Fruit fly (Drosophila melanogaster) whole organism, embryonic: ENCODE results near the gene betaGlu.

Source experiments
- CG10147 ChIP-seq: fragments of 200-800 bp; sonication (Bioruptor generic); optimal IDR thresholded peaks from 2 replicates; lab custom pipeline; 2019; ENCODE audit warnings: missing biosample characterization, mild to moderate bottlenecking, missing genetic modification characterization, moderate library complexity
- CG10267 ChIP-seq: fragments of 200-800 bp; sonication (Bioruptor generic); optimal IDR thresholded peaks from 2 replicates; lab custom pipeline; 2018; ENCODE audit warnings: missing biosample characterization, mild to moderate bottlenecking, missing genetic modification characterization, moderate library complexity
- CG10431 ChIP-seq: fragments of 200-800 bp; sonication (Bioruptor generic); optimal IDR thresholded peaks from 3 replicates; lab custom pipeline; 2018; ENCODE audit warnings: missing biosample characterization, mild to moderate bottlenecking, missing genetic modification characterization
- CG10462 ChIP-seq: fragments of 200-800 bp; sonication (Bioruptor generic); optimal IDR thresholded peaks from 2 replicates; lab custom pipeline; 2016; ENCODE audit warnings: missing biosample characterization, missing genetic modification characterization
- CG10543 ChIP-seq: fragments of 200-800 bp; sonication (Bioruptor generic); optimal IDR thresholded peaks from 3 replicates; lab custom pipeline; 2017; ENCODE audit warnings: missing biosample characterization, mild to moderate bottlenecking, missing genetic modification characterization, moderate library complexity
- CG13296 ChIP-seq: fragments of 200-800 bp; sonication (Bioruptor generic); optimal IDR thresholded peaks from 3 replicates; lab custom pipeline; 2018; ENCODE audit warnings: missing biosample characterization, mild to moderate bottlenecking, missing genetic modification characterization
- CG13624 ChIP-seq: fragments of 200-800 bp; sonication (Bioruptor generic); optimal IDR thresholded peaks from 2 replicates; lab custom pipeline; 2016; ENCODE audit warnings: missing biosample characterization, missing genetic modification characterization
- CG14014 ChIP-seq: fragments of 200-800 bp; sonication (Bioruptor generic); IDR thresholded peaks from 2 replicates; pipeline ENCODE4 v1.3.6; 2022; ENCODE audit warnings: missing biosample characterization, missing genetic modification characterization
- CG2678 ChIP-seq: fragments of 200-800 bp; sonication (Bioruptor generic); optimal IDR thresholded peaks from 3 replicates; lab custom pipeline; 2019; ENCODE audit warnings: missing biosample characterization, mild to moderate bottlenecking, missing genetic modification characterization, moderate library complexity
- CG2712 ChIP-seq: fragments of 200-800 bp; optimal IDR thresholded peaks from 3 replicates; lab custom pipeline; 2019; ENCODE audit warnings: missing biosample characterization, mild to moderate bottlenecking, missing genetic modification characterization, moderate library complexity
- CG4424 ChIP-seq: fragments of 200-800 bp; sonication (Bioruptor generic); optimal IDR thresholded peaks from 3 replicates; lab custom pipeline; 2016; ENCODE audit warnings: missing biosample characterization, missing genetic modification characterization
- CG4707 ChIP-seq: fragments of 200-800 bp; sonication (Bioruptor generic); optimal IDR thresholded peaks from 2 replicates; lab custom pipeline; 2018; ENCODE audit warnings: missing biosample characterization, mild to moderate bottlenecking, missing genetic modification characterization, moderate library complexity
- CG4854 ChIP-seq: fragments of 200-800 bp; sonication (Bioruptor generic); optimal IDR thresholded peaks from 2 replicates; lab custom pipeline; 2016; ENCODE audit warnings: missing biosample characterization, missing genetic modification characterization, inconsistent platforms
- CG7963 ChIP-seq: fragments of 200-800 bp; sonication (Bioruptor generic); IDR thresholded peaks from 3 replicates; pipeline ENCODE4 v1.3.6; 2022; ENCODE audit warnings: missing biosample characterization, missing genetic modification characterization; ENCODE audit not compliant: partially characterized antibody
- CG7987 ChIP-seq: fragments of 200-800 bp; sonication (Bioruptor generic); optimal IDR thresholded peaks from 2 replicates; lab custom pipeline; 2018; ENCODE audit warnings: missing biosample characterization, mild to moderate bottlenecking, missing genetic modification characterization, moderate library complexity
- CG9727 ChIP-seq: fragments of 200-800 bp; sonication (Bioruptor generic); optimal IDR thresholded peaks from 3 replicates; lab custom pipeline; 2017; ENCODE audit warnings: missing biosample characterization, mild to moderate bottlenecking, missing genetic modification characterization
- D19A ChIP-seq: fragments of 200-800 bp; optimal IDR thresholded peaks from 3 replicates; lab custom pipeline; 2019; ENCODE audit warnings: missing biosample characterization, mild to moderate bottlenecking, missing genetic modification characterization, moderate library complexity
- E2f1 ChIP-seq: fragments of 200-800 bp; sonication (Bioruptor generic); IDR thresholded peaks from 2 replicates; pipeline ENCODE4 v1.3.6; 2022; ENCODE audit warnings: missing biosample characterization, missing genetic modification characterization
- Eip74EF ChIP-seq, 2 experiments: fragments of 200-800 bp in 1 of 2; fragments of >200 bp in 1 of 2; sonication (Bioruptor generic) in 1 of 2; optimal IDR thresholded peaks; 2 replicates each; lab custom pipeline; 2017 to 2019; ENCODE audit warnings: missing biosample characterization in 2 of 2, missing genetic modification characterization in 2 of 2, mild to moderate bottlenecking in 1 of 2, moderate library complexity in 1 of 2
- Ets65A ChIP-seq: fragments of 200-800 bp; sonication (Bioruptor generic); peaks from one replicate; lab custom pipeline; 2016; ENCODE audit warnings: missing biosample characterization, missing genetic modification characterization
- HLH4C ChIP-seq: fragments of 200-800 bp; sonication (Bioruptor generic); IDR thresholded peaks from 3 replicates; pipeline ENCODE4 v1.3.6; 2022; ENCODE audit warnings: missing biosample characterization, missing genetic modification characterization; ENCODE audit not compliant: partially characterized antibody
- HmgD ChIP-seq: fragments of 200-800 bp; sonication (Bioruptor generic); optimal IDR thresholded peaks from 3 replicates; lab custom pipeline; 2016; ENCODE audit warnings: missing biosample characterization, missing genetic modification characterization
- Hr51 ChIP-seq, 2 experiments: fragments of 200-800 bp; sonication (Bioruptor generic); optimal IDR thresholded peaks; 2 replicates in 1 of 2; 3 replicates in 1 of 2; lab custom pipeline; 2016 to 2018; ENCODE audit warnings: missing biosample characterization in 2 of 2, missing genetic modification characterization in 2 of 2, mild to moderate bottlenecking in 1 of 2, moderate library complexity in 1 of 2
- MBD-R2 ChIP-seq: fragments of 200-800 bp; sonication (Bioruptor generic); IDR thresholded peaks from 2 replicates; pipeline ENCODE4 v1.3.6; 2022; ENCODE audit warnings: missing biosample characterization, missing genetic modification characterization
- Myb ChIP-seq: fragments of 200-800 bp; sonication (Bioruptor generic); optimal IDR thresholded peaks from 2 replicates; lab custom pipeline; 2016; ENCODE audit warnings: missing biosample characterization, missing genetic modification characterization
- NfI ChIP-seq: fragments of 200-800 bp; sonication (Bioruptor generic); optimal IDR thresholded peaks from 3 replicates; lab custom pipeline; 2018; ENCODE audit warnings: missing biosample characterization, mild to moderate bottlenecking, missing genetic modification characterization, moderate library complexity
- YL-1 ChIP-seq: fragments of 200-800 bp; sonication (Bioruptor generic); optimal IDR thresholded peaks from 3 replicates; lab custom pipeline; 2017; ENCODE audit warnings: missing biosample characterization, mild to moderate bottlenecking, missing genetic modification characterization
- ash1 ChIP-seq: fragments of 200-800 bp; sonication (Bioruptor generic); optimal IDR thresholded peaks from 2 replicates; lab custom pipeline; 2018; ENCODE audit warnings: missing biosample characterization, mild to moderate bottlenecking, missing genetic modification characterization
- cad ChIP-seq: fragments of >200 bp; optimal IDR thresholded peaks from 2 replicates; lab custom pipeline; 2017; ENCODE audit warnings: missing biosample characterization, missing genetic modification characterization
- chm ChIP-seq: fragments of 200-800 bp; sonication (Bioruptor generic); IDR thresholded peaks from 2 replicates; pipeline ENCODE4 v1.3.6; 2022; ENCODE audit warnings: missing biosample characterization, missing genetic modification characterization
- ci ChIP-seq: fragments of 200-800 bp; sonication (Bioruptor generic); IDR thresholded peaks from 3 replicates; pipeline ENCODE4 v1.3.6; 2022; ENCODE audit warnings: missing biosample characterization, missing genetic modification characterization
- crol ChIP-seq: fragments of 200-800 bp; sonication (Bioruptor generic); IDR thresholded peaks from 2 replicates; pipeline ENCODE4 v1.3.6; 2022; ENCODE audit warnings: missing biosample characterization, missing genetic modification characterization
- dpn ChIP-seq, 2 experiments: fragments of 200-800 bp; sonication (Bioruptor generic); optimal IDR thresholded peaks; 3 replicates each; lab custom pipeline; 2016; ENCODE audit warnings: missing biosample characterization in 2 of 2, missing genetic modification characterization in 2 of 2
- dysf ChIP-seq: fragments of 200-800 bp; sonication (Bioruptor generic); IDR thresholded peaks from 3 replicates; pipeline ENCODE4 v1.3.6; 2022; ENCODE audit warnings: missing biosample characterization, missing genetic modification characterization
- fu2 ChIP-seq: fragments of 200-800 bp; sonication (Bioruptor generic); optimal IDR thresholded peaks from 2 replicates; lab custom pipeline; 2016; ENCODE audit warnings: missing biosample characterization, missing genetic modification characterization
- gt ChIP-seq: fragments of 200-800 bp; sonication (Bioruptor generic); IDR thresholded peaks from 2 replicates; pipeline ENCODE4 v1.3.6; 2022; ENCODE audit warnings: missing biosample characterization, missing genetic modification characterization
- kah ChIP-seq: fragments of 200-800 bp; sonication (Bioruptor generic); optimal IDR thresholded peaks from 2 replicates; lab custom pipeline; 2018; ENCODE audit warnings: missing biosample characterization, mild to moderate bottlenecking, missing genetic modification characterization
- lbe ChIP-seq: fragments of 200-800 bp; sonication (Bioruptor generic); optimal IDR thresholded peaks from 2 replicates; lab custom pipeline; 2016; ENCODE audit warnings: missing biosample characterization, mild to moderate bottlenecking, missing genetic modification characterization
- lilli ChIP-seq: fragments of 200-800 bp; sonication (Bioruptor generic); optimal IDR thresholded peaks from 3 replicates; lab custom pipeline; 2016; ENCODE audit warnings: missing biosample characterization, missing genetic modification characterization
- lmd ChIP-seq: fragments of 200-800 bp; sonication (Bioruptor generic); IDR thresholded peaks from 2 replicates; pipeline ENCODE4 v1.3.6; 2022; ENCODE audit warnings: missing biosample characterization, missing genetic modification characterization
- mld ChIP-seq: fragments of 200-800 bp; sonication (Bioruptor generic); IDR thresholded peaks from 3 replicates; pipeline ENCODE4 v1.3.6; 2022; ENCODE audit warnings: missing biosample characterization, missing genetic modification characterization; ENCODE audit not compliant: partially characterized antibody
- shn ChIP-seq: fragments of 200-800 bp; sonication (Bioruptor generic); optimal IDR thresholded peaks from 3 replicates; lab custom pipeline; 2016; ENCODE audit warnings: missing biosample characterization, missing genetic modification characterization
- sqz ChIP-seq: fragments of 200-800 bp; sonication (Bioruptor generic); optimal IDR thresholded peaks from 3 replicates; lab custom pipeline; 2018; ENCODE audit warnings: missing biosample characterization, mild to moderate bottlenecking, missing genetic modification characterization
- tap ChIP-seq: fragments of 200-800 bp; optimal IDR thresholded peaks from 3 replicates; lab custom pipeline; 2019; ENCODE audit warnings: missing biosample characterization, mild to moderate bottlenecking, missing genetic modification characterization, moderate library complexity
- zfh1 ChIP-seq: fragments of 200-800 bp; sonication (Bioruptor generic); IDR thresholded peaks from 3 replicates; pipeline ENCODE4 v1.3.6; 2022; ENCODE audit warnings: missing biosample characterization, missing genetic modification characterization
- zfh2 ChIP-seq: fragments of 200-800 bp; sonication (Bioruptor generic); optimal IDR thresholded peaks from 2 replicates; lab custom pipeline; 2016; ENCODE audit warnings: missing biosample characterization, missing genetic modification characterization

Gene betaGlu

DNA sequence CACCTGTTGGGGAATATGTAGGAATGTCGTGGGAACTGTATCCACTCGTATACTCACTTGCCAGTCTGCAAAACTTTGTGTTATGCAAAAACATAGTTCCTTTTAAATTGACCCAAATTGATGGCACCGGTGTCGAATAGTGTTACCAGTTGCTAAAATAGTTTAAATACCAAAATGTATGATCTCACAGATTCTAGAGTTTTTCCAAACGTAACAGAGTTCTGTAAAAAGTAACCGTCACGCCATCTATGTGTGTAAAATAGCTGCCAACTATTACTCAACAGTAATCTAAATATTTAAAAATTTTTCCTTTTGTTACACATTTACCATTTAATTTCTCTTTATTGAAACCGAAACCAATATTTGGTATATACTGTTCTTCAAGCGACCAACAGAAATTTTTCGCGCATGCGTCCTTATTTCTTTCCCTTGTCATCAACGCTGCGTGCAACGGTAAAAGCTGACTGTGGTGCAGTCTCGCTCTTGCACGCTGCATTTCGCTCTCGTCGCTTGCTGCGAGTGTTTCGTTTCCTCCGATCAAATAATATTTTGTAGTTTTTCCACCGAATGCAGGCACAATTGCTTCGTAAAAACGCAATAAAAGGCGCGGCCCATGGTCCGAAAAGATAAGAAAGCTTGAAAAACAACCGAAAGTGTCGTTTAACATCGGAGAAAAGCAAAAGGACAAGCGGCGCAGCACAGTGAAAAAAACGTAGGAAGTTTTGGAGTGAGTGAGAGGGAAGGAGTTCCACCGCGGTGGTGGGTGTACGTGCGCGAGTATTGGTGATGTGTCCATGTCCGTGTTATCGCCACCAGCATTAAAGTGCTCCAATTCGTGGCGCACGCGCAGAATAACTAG lies 40.7 kb upstream of the betaGlu start, which contains the start of the genes FeCH and RhoGAP100F (continued):
- TF ChIP-seq ci (GFP tag; lab: Robert Waterston, UW): no peak
- TF ChIP-seq CG14014 (GFP tag; lab: Robert Waterston, UW): no peak
- no peak for TF ChIP-seq shn
- no peak for TF ChIP-seq fu2
- TF ChIP-seq CG7963: no peak
- TF ChIP-seq CG13624 (GFP tag; lab: Kevin White, UChicago): no peak
- TF ChIP-seq E2f1 (GFP tag; lab: Robert Waterston, UW): no peak
- no peak for TF ChIP-seq CG10147 (GFP tag; lab: Kevin White, UChicago)
- TF ChIP-seq CG10431: no peak
- peak; percentile 3 for TF ChIP-seq CG2712 (tag; lab: Kevin White, UChicago)
- no peak for TF ChIP-seq tap (tag; lab: Kevin White, UChicago)
- no peak for TF ChIP-seq zfh1 (GFP tag; lab: Robert Waterston, UW)
- no peak for TF ChIP-seq dpn (GFP tag; optimal IDR thresholded peaks at IDR 0.05; lab: Kevin White, UChicago)
- TF ChIP-seq NfI (GFP tag; lab: Kevin White, UChicago): no peak

DNA sequence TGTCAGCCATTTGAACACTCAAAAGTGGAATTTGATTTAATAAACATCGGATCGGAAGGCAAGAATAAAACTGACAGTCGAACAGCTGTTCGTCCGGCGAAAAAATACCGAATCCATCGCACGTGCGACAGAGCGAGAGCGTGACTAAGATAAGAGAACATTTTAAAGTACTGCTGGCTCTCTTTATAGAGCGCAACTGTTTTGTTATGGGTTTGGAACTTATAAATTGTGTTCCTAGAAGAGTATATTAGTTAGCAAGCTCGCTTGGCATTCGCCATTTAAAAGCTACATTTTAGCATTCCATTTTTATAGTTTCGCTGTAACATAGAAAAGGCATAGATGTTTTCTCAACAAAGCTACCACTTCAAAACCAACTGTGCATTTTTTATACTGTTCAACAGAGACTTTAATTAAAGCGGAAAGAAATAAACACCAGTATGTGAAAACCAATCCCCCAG lies 38.5 kb upstream of the betaGlu start, which contains the start of gene Rift:
Rift (minus strand) TSS at position 114 of the 458 bp plus-strand sequence.
- TF ChIP-seq Eip74EF (GFP tag; optimal IDR thresholded peaks at IDR 0.05; lab: Kevin White, UChicago): peak in 1 of 2 experiments; percentile 1
- peak; percentile 19 for TF ChIP-seq lilli (GFP tag; lab: Kevin White, UChicago)
- TF ChIP-seq tap (tag; lab: Kevin White, UChicago): peak; percentile 32
- TF ChIP-seq CG13624 (GFP tag; lab: Kevin White, UChicago): no peak
- peak; percentile 19; the same call in 1 of the 2 replicates for TF ChIP-seq gt (GFP tag; lab: Robert Waterston, UW)
- TF ChIP-seq ash1 (GFP tag; lab: Kevin White, UChicago): no peak
- TF ChIP-seq CG9727 (GFP tag; lab: Kevin White, UChicago): no peak
- no peak for TF ChIP-seq CG10543 (GFP tag; lab: Kevin White, UChicago)
- TF ChIP-seq Hr51 (GFP tag; optimal IDR thresholded peaks at IDR 0.05; lab: Kevin White, UChicago): peak in 1 of 2 experiments; percentile 44
- peak; percentile 54; the same call in 1 of the 3 replicates for TF ChIP-seq zfh1 (GFP tag; lab: Robert Waterston, UW)
- no peak for TF ChIP-seq CG7987 (GFP tag; lab: Kevin White, UChicago)
- TF ChIP-seq mld (GFP tag; lab: Robert Waterston, UW): no peak
- TF ChIP-seq lmd (GFP tag; lab: Robert Waterston, UW): peak; percentile 36; the same call in 1 of the 2 replicates
- peak; percentile 30 for TF ChIP-seq CG10267
- no peak for TF ChIP-seq sqz
- no peak for TF ChIP-seq Myb
- peak; percentile 18 for TF ChIP-seq zfh2 (GFP tag; lab: Kevin White, UChicago)
- peak; percentile 38 for TF ChIP-seq lbe (GFP tag; lab: Kevin White, UChicago)
- TF ChIP-seq shn: peak; percentile 15
- peak; percentile 69 for TF ChIP-seq YL-1 (GFP tag; lab: Kevin White, UChicago)
- no peak for TF ChIP-seq CG2678 (tag; lab: Kevin White, UChicago)
- no peak for TF ChIP-seq crol
- TF ChIP-seq HmgD: no peak
- no peak for TF ChIP-seq kah
- TF ChIP-seq CG10462 (GFP tag; lab: Kevin White, UChicago): no peak
- TF ChIP-seq dysf (GFP tag; lab: Robert Waterston, UW): peak; percentile 46; the same call in 1 of the 3 replicates
- no peak for TF ChIP-seq HLH4C (GFP tag; lab: Robert Waterston, UW)
- peak; percentile 28; the same call in 1 of the 2 replicates for TF ChIP-seq MBD-R2 (GFP tag; lab: Robert Waterston, UW)
- no peak for TF ChIP-seq CG4707 (GFP tag; lab: Kevin White, UChicago)
- TF ChIP-seq CG14014 (GFP tag; lab: Robert Waterston, UW): peak; percentile 56; the same call in 1 of the 2 replicates
- no peak for TF ChIP-seq CG4854
- TF ChIP-seq chm (GFP tag; lab: Robert Waterston, UW): 0 out of 2 replicates have a peak, but pooled peaks have one; percentile 52
- TF ChIP-seq CG4424 (GFP tag; lab: Kevin White, UChicago): no peak
- TF ChIP-seq Ets65A (GFP tag; lab: Kevin White, UChicago): no peak
- peak; percentile 24 for TF ChIP-seq CG13296 (GFP tag; lab: Kevin White, UChicago)
- no peak for TF ChIP-seq cad (GFP tag; lab: Kevin White, UChicago)
- peak; percentile 48 for TF ChIP-seq D19A (tag; lab: Kevin White, UChicago)
